Worm (Caenorhabditis elegans) whole organism, L2 larva: Measurements from ENCODE around the gene hmit-1.3.

Experiments
- C34F6.9 ChIP-seq: fragments of 150-350 bp; optimal IDR thresholded peaks from 2 replicates; lab custom pipeline; 2014; ENCODE audit warnings: missing biosample characterization, missing genetic modification characterization
- F13H6.1 ChIP-seq: sonication (generic microtip); optimal IDR thresholded peaks from 2 replicates; lab custom pipeline; 2016; ENCODE audit warnings: missing genetic modification characterization, missing compliant biosample characterization
- R02D3.7 ChIP-seq: fragments of 150-350 bp; optimal IDR thresholded peaks from 2 replicates; lab custom pipeline; 2014; ENCODE audit warnings: missing biosample characterization, missing genetic modification characterization
- Y55F3AM.14 ChIP-seq: fragments of 200-800 bp; sonication (Bioruptor generic); optimal IDR thresholded peaks from 2 replicates; lab custom pipeline; 2018; ENCODE audit warnings: mild to moderate bottlenecking, missing genetic modification characterization, missing compliant biosample characterization
- ZK546.5 ChIP-seq: sonication (generic microtip); optimal IDR thresholded peaks from 2 replicates; lab custom pipeline; 2017; ENCODE audit warnings: missing biosample characterization, missing genetic modification characterization
- alr-1 ChIP-seq: fragments of 150-350 bp; optimal IDR thresholded peaks from 2 replicates; lab custom pipeline; 2014; ENCODE audit warnings: missing biosample characterization, missing genetic modification characterization
- aly-2 ChIP-seq: fragments of 150-350 bp; optimal IDR thresholded peaks from 2 replicates; lab custom pipeline; 2014; ENCODE audit warnings: missing biosample characterization, missing genetic modification characterization
- ama-1 ChIP-seq: fragments of 150-350 bp; optimal IDR thresholded peaks from 2 replicates; lab custom pipeline; 2018; ENCODE audit warnings: inconsistent platforms
- blmp-1 ChIP-seq: sonication (generic microtip); optimal IDR thresholded peaks from 2 replicates; lab custom pipeline; 2017; ENCODE audit warnings: missing genetic modification characterization, mild to moderate bottlenecking, missing compliant biosample characterization, antibody characterized with exemption, moderate library complexity; ENCODE audit not compliant: insufficient read depth
- ceh-16 ChIP-seq: fragments of 150-350 bp; optimal IDR thresholded peaks from 2 replicates; lab custom pipeline; 2014; ENCODE audit warnings: missing biosample characterization, missing genetic modification characterization
- ceh-82 ChIP-seq: fragments of 150-350 bp; optimal IDR thresholded peaks from 2 replicates; lab custom pipeline; 2014; ENCODE audit warnings: missing biosample characterization, missing genetic modification characterization
- crh-2 ChIP-seq: sonication (generic microtip); optimal IDR thresholded peaks from 2 replicates; lab custom pipeline; 2017; ENCODE audit warnings: missing biosample characterization, missing genetic modification characterization
- dmd-4 ChIP-seq: sonication (generic microtip); optimal IDR thresholded peaks from 2 replicates; lab custom pipeline; 2017; ENCODE audit warnings: missing biosample characterization, missing genetic modification characterization
- egl-27 ChIP-seq: sonication (generic microtip); optimal IDR thresholded peaks from 3 replicates; lab custom pipeline; 2017; ENCODE audit warnings: missing biosample characterization, missing genetic modification reagents, missing genetic modification characterization
- elt-1 ChIP-seq: fragments of 150-350 bp; optimal IDR thresholded peaks from 2 replicates; lab custom pipeline; 2014; ENCODE audit warnings: missing biosample characterization, missing genetic modification characterization
- elt-3 ChIP-seq: sonication (generic microtip); optimal IDR thresholded peaks from 2 replicates; lab custom pipeline; 2017; ENCODE audit warnings: missing biosample characterization, missing genetic modification characterization
- fos-1 ChIP-seq: fragments of 150-350 bp; optimal IDR thresholded peaks from 2 replicates; lab custom pipeline; 2014; ENCODE audit warnings: missing biosample characterization, missing genetic modification characterization
- gmeb-1 ChIP-seq: fragments of 150-350 bp; optimal IDR thresholded peaks from 2 replicates; lab custom pipeline; 2014; ENCODE audit warnings: missing biosample characterization, missing genetic modification characterization
- lin-11 ChIP-seq: fragments of 150-350 bp; sonication (generic microtip); optimal IDR thresholded peaks from 2 replicates; lab custom pipeline; 2014; ENCODE audit warnings: missing biosample characterization, missing genetic modification characterization, inconsistent platforms, mixed read lengths
- lin-13 ChIP-seq: fragments of 150-350 bp; optimal IDR thresholded peaks from 2 replicates; lab custom pipeline; 2014; ENCODE audit warnings: missing biosample characterization, missing genetic modification reagents, missing genetic modification characterization
- lin-39 ChIP-seq: fragments of 150-350 bp; optimal IDR thresholded peaks from 2 replicates; lab custom pipeline; 2014; ENCODE audit warnings: missing biosample characterization, missing genetic modification reagents, missing genetic modification characterization
- lsy-2 ChIP-seq, 2 experiments: fragments of 150-350 bp in 1 of 2; sonication (generic microtip) in 1 of 2; optimal IDR thresholded peaks; 2 replicates each; lab custom pipeline; 2014 to 2017; ENCODE audit warnings: missing biosample characterization in 2 of 2, missing genetic modification characterization in 2 of 2
- mab-5 ChIP-seq: fragments of 150-350 bp; optimal IDR thresholded peaks from 2 replicates; lab custom pipeline; 2014; ENCODE audit warnings: missing biosample characterization, missing genetic modification characterization
- mbf-1 ChIP-seq: sonication (generic microtip); optimal IDR thresholded peaks from 2 replicates; lab custom pipeline; 2017; ENCODE audit warnings: missing biosample characterization, missing genetic modification characterization
- mdl-1 ChIP-seq, 2 experiments: fragments of 150-350 bp in 1 of 2; sonication (generic microtip) in 1 of 2; optimal IDR thresholded peaks; 2 replicates each; lab custom pipeline; 2017; ENCODE audit warnings: missing biosample characterization in 2 of 2, missing genetic modification characterization in 2 of 2
- nhr-10 ChIP-seq: sonication (generic microtip); optimal IDR thresholded peaks from 2 replicates; lab custom pipeline; 2017; ENCODE audit warnings: missing biosample characterization, missing genetic modification characterization
- nhr-11 ChIP-seq: fragments of 150-350 bp; optimal IDR thresholded peaks from 2 replicates; lab custom pipeline; 2014; ENCODE audit warnings: missing biosample characterization, missing genetic modification characterization
- nhr-12 ChIP-seq: fragments of 150-350 bp; optimal IDR thresholded peaks from 2 replicates; lab custom pipeline; 2014; ENCODE audit warnings: missing biosample characterization, missing genetic modification characterization
- nhr-129 ChIP-seq: fragments of 150-350 bp; optimal IDR thresholded peaks from 2 replicates; lab custom pipeline; 2014; ENCODE audit warnings: missing biosample characterization, missing genetic modification characterization
- nhr-21 ChIP-seq: fragments of 150-350 bp; optimal IDR thresholded peaks from 2 replicates; lab custom pipeline; 2014; ENCODE audit warnings: missing biosample characterization, missing genetic modification characterization
- nhr-23 ChIP-seq: fragments of 150-350 bp; optimal IDR thresholded peaks from 2 replicates; lab custom pipeline; 2014; ENCODE audit warnings: missing biosample characterization, missing genetic modification reagents, missing genetic modification characterization
- nhr-237 ChIP-seq: fragments of 150-350 bp; optimal IDR thresholded peaks from 2 replicates; lab custom pipeline; 2014; ENCODE audit warnings: missing biosample characterization, missing genetic modification characterization
- nhr-25 ChIP-seq: fragments of 150-350 bp; sonication (generic microtip); optimal IDR thresholded peaks from 3 replicates; lab custom pipeline; 2014; ENCODE audit warnings: missing biosample characterization, missing genetic modification characterization
- nhr-6 ChIP-seq: fragments of 150-350 bp; optimal IDR thresholded peaks from 2 replicates; lab custom pipeline; 2014; ENCODE audit warnings: missing biosample characterization, missing genetic modification characterization
- nhr-77 ChIP-seq: fragments of 150-350 bp; optimal IDR thresholded peaks from 2 replicates; lab custom pipeline; 2014; ENCODE audit warnings: missing biosample characterization, missing genetic modification characterization
- peb-1 ChIP-seq: fragments of 150-350 bp; optimal IDR thresholded peaks from 2 replicates; lab custom pipeline; 2014; ENCODE audit warnings: missing biosample characterization, missing genetic modification characterization
- sem-4 ChIP-seq: fragments of 150-350 bp; optimal IDR thresholded peaks from 2 replicates; lab custom pipeline; 2014; ENCODE audit warnings: missing biosample characterization, missing genetic modification reagents, missing genetic modification characterization
- skn-1 ChIP-seq: sonication (generic microtip); optimal IDR thresholded peaks from 2 replicates; lab custom pipeline; 2017; ENCODE audit warnings: missing biosample characterization, missing genetic modification characterization
- sma-3 ChIP-seq: sonication (generic microtip); optimal IDR thresholded peaks from 2 replicates; lab custom pipeline; 2016; ENCODE audit warnings: missing genetic modification reagents, missing genetic modification characterization, missing compliant biosample characterization
- sma-9 ChIP-seq, 2 experiments: fragments of 150-350 bp in 1 of 2; sonication (generic microtip) in 1 of 2; optimal IDR thresholded peaks; 2 replicates each; lab custom pipeline; 2014 to 2016; ENCODE audit warnings: missing genetic modification characterization in 2 of 2, mild to moderate bottlenecking in 1 of 2, missing biosample characterization in 1 of 2, missing compliant biosample characterization in 1 of 2, missing genetic modification reagents in 1 of 2, moderate library complexity in 1 of 2
- snpc-4 ChIP-seq: fragments of 150-350 bp; optimal IDR thresholded peaks from 2 replicates; lab custom pipeline; 2014; ENCODE audit warnings: missing biosample characterization, missing genetic modification characterization
- unc-39 ChIP-seq: fragments of 150-350 bp; optimal IDR thresholded peaks from 2 replicates; lab custom pipeline; 2014; ENCODE audit warnings: missing biosample characterization, missing genetic modification characterization
- unc-55 ChIP-seq: fragments of 150-350 bp; sonication (generic microtip); optimal IDR thresholded peaks from 3 replicates; lab custom pipeline; 2014; ENCODE audit warnings: missing biosample characterization, missing genetic modification reagents, missing genetic modification characterization
- unc-62 ChIP-seq: fragments of 150-350 bp; optimal IDR thresholded peaks from 2 replicates; lab custom pipeline; 2014; ENCODE audit warnings: missing biosample characterization, missing genetic modification reagents, missing genetic modification characterization
- zag-1 ChIP-seq: fragments of 150-350 bp; optimal IDR thresholded peaks from 2 replicates; lab custom pipeline; 2014; ENCODE audit warnings: missing biosample characterization, missing genetic modification characterization
- ztf-1 ChIP-seq: fragments of 200-800 bp; sonication (Bioruptor generic); conservative IDR thresholded peaks from 2 replicates; pipeline ENCODE4 v1.3.6; 2022; ENCODE audit warnings: missing genetic modification characterization, missing compliant biosample characterization
- ztf-11 ChIP-seq: sonication (generic microtip); optimal IDR thresholded peaks from 2 replicates; lab custom pipeline; 2017; ENCODE audit warnings: missing biosample characterization, missing genetic modification characterization
- ztf-4 ChIP-seq: fragments of 150-350 bp; optimal IDR thresholded peaks from 2 replicates; lab custom pipeline; 2014; ENCODE audit warnings: missing biosample characterization, missing genetic modification characterization

The hmit-1.3 gene

ce11 chrIII:3509908-3510307, 9.5 kb downstream of the hmit-1.3 start, which contains the start of the genes M01F1.4 and mrpl-35:
Gene M01F1.4, minus strand, starts transcription at chrIII:3510033.
Gene mrpl-35, plus strand, starts transcription at chrIII:3510237.
- TF ChIP-seq aly-2 (tag; lab: Kevin White, UChicago) (no peak), zag-1 (no peak), ZK546.5 (tag; lab: Kevin White, UChicago) (no peak), lin-13 (GFP tag; lab: Kevin White, UChicago) (peak; percentile 49), unc-55 (GFP tag; lab: Kevin White, UChicago) (peak; percentile 66), egl-27 (tag; lab: Kevin White, UChicago) (no peak), snpc-4 (no peak), fos-1 (tag; lab: Kevin White, UChicago) (peak; percentile 34), sem-4 (tag; lab: Kevin White, UChicago) (no peak), gmeb-1 (tag; lab: Kevin White, UChicago) (peak; percentile 2), elt-3 (tag; lab: Kevin White, UChicago) (no peak), unc-39 (tag; lab: Kevin White, UChicago) (no peak), mab-5 (no peak), elt-1 (tag; lab: Kevin White, UChicago) (no peak), mbf-1 (no peak), ztf-4 (tag; lab: Kevin White, UChicago) (no peak), ceh-82 (tag; lab: Kevin White, UChicago) (no peak), peb-1 (tag; lab: Kevin White, UChicago) (no peak), blmp-1 (no peak), nhr-129 (peak; percentile 11), nhr-77 (tag; lab: Kevin White, UChicago) (no peak), ceh-16 (no peak), lin-11 (tag; lab: Kevin White, UChicago) (no peak), alr-1 (tag; lab: Kevin White, UChicago) (no peak), C34F6.9 (tag; lab: Kevin White, UChicago) (peak; percentile 89), unc-62 (GFP tag; lab: Kevin White, UChicago) (no peak), nhr-23 (tag; lab: Kevin White, UChicago) (no peak), nhr-11 (tag; lab: Kevin White, UChicago) (no peak), sma-9 (GFP tag; optimal IDR thresholded peaks at IDR 0.05; lab: Kevin White, UChicago) (peak; percentile 4), sma-9 (tag; optimal IDR thresholded peaks at IDR 0.05; lab: Kevin White, UChicago) (no peak), mdl-1 (tag; optimal IDR thresholded peaks at IDR 0.05; lab: Kevin White, UChicago) (no peak), Y55F3AM.14 (GFP tag; lab: Kevin White, UChicago) (no peak), nhr-25 (tag; lab: Kevin White, UChicago) (no peak), ztf-11 (tag; lab: Kevin White, UChicago) (no peak), nhr-12 (no peak), ama-1 (no peak), nhr-237 (tag; lab: Kevin White, UChicago) (no peak), crh-2 (peak; percentile 56), lsy-2 (tag; optimal IDR thresholded peaks at IDR 0.05; lab: Kevin White, UChicago) (peak; percentile 85 to 98), lin-39 (tag; lab: Kevin White, UChicago) (no peak), F13H6.1 (tag; lab: Kevin White, UChicago) (peak; percentile 21), nhr-10 (tag; lab: Kevin White, UChicago) (no peak), ztf-1 (GFP tag; lab: Robert Waterston, UW) (no peak), sma-3 (GFP tag; lab: Kevin White, UChicago) (no peak), nhr-21 (tag; lab: Kevin White, UChicago) (no peak), nhr-6 (tag; lab: Kevin White, UChicago) (no peak), R02D3.7 (tag; lab: Kevin White, UChicago) (no peak), dmd-4 (tag; lab: Kevin White, UChicago) (no peak), skn-1 (no peak)
